Fruit fly (Drosophila melanogaster): ENCODE measurements around the gene CG9231.

The CG9231 gene

DNA sequence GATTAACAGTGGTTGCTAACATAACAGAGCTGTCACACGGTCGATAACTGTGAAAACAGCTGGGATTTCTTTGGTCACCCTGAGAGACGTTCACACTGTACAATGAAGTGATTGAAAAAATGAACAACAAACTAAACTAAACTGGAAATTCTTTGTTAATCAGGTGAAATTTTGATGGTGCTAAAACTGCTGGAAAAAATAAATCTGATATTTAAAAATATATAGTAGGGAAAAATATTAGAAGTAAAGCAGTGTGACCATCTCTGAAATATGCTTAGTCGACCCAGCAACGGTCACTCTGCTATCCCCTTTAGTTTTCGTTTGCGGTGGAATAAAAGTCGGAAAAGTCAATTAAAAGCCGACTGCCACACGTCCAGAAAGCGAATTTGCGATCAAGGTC, at the start of gene CG9231, which contains the start of gene CG9330 (continued):
- TF ChIP-seq zf30C (GFP tag; optimal IDR thresholded peaks at IDR 0.05), result no peak
- peak; percentile 29; the same call in 1 of the 2 replicates for TF ChIP-seq Scr (GFP tag; IDR thresholded peaks at IDR 0.05; ENCODE audit: partially characterized antibody)
- peak; percentile 18 for TF ChIP-seq pum (GFP tag; optimal IDR thresholded peaks at IDR 0.05)
- TF ChIP-seq Meics (GFP tag; optimal IDR thresholded peaks at IDR 0.05), result peak; percentile 11
- TF ChIP-seq slou (GFP tag; optimal IDR thresholded peaks at IDR 0.05), result no peak
- TF ChIP-seq pan (optimal IDR thresholded peaks at IDR 0.05), result no peak
- peak in 1 of 2 experiments; percentile 60 for TF ChIP-seq pan (GFP tag; optimal IDR thresholded peaks at IDR 0.05 in 1 of 2, IDR thresholded peaks at IDR 0.05 in 1 of 2)
- no peak for TF ChIP-seq corto (GFP tag; optimal IDR thresholded peaks at IDR 0.05)
- TF ChIP-seq nmo (GFP tag; optimal IDR thresholded peaks at IDR 0.05), result peak; percentile 55
- TF ChIP-seq pzg (GFP tag; optimal IDR thresholded peaks at IDR 0.05), result peak; percentile 75
- TF ChIP-seq CG10147 (GFP tag; optimal IDR thresholded peaks at IDR 0.05), result no peak
- peak; percentile 45 for TF ChIP-seq Xbp1 (GFP tag; optimal IDR thresholded peaks at IDR 0.05)
- TF ChIP-seq CG8290 (GFP tag; optimal IDR thresholded peaks at IDR 0.05), result peak; percentile 33
- no peak for TF ChIP-seq CG8290 (tag; optimal IDR thresholded peaks at IDR 0.05)
- TF ChIP-seq Sin3A (optimal IDR thresholded peaks at IDR 0.05), result peak; percentile 80
- peak; percentile 91 for TF ChIP-seq CG3995 (GFP tag; optimal IDR thresholded peaks at IDR 0.05)
- peak; percentile 11 to 38 for TF ChIP-seq Hr51 (GFP tag; optimal IDR thresholded peaks at IDR 0.05)
- 0 out of 2 replicates have a peak, but pooled peaks have one; percentile 9 for TF ChIP-seq Ada2b (GFP tag; IDR thresholded peaks at IDR 0.05)
- TF ChIP-seq ftz-f1 (GFP tag; optimal IDR thresholded peaks at IDR 0.05), result peak; percentile 57
- TF ChIP-seq jumu (GFP tag; optimal IDR thresholded peaks at IDR 0.05), result peak; percentile 32
- peak in 1 of 3 experiments; percentile 19 for TF ChIP-seq lola (GFP tag; optimal IDR thresholded peaks at IDR 0.05)
- peak; percentile 23 for TF ChIP-seq ind (GFP tag; optimal IDR thresholded peaks at IDR 0.05)
- TF ChIP-seq Poxn (GFP tag; IDR thresholded peaks at IDR 0.05), result no peak
- peak; percentile 76 for TF ChIP-seq gfzf (GFP tag; optimal IDR thresholded peaks at IDR 0.05)
- peak; percentile 88 for TF ChIP-seq CG17802 (tag; optimal IDR thresholded peaks at IDR 0.05)
- TF ChIP-seq phol (tag; optimal IDR thresholded peaks at IDR 0.05), result peak; percentile 44
- no peak for TF ChIP-seq Tbp (GFP tag; optimal IDR thresholded peaks at IDR 0.05)
- 0 out of 3 replicates have a peak, but pooled peaks have one; percentile 55 for TF ChIP-seq CG7357 (GFP tag; IDR thresholded peaks at IDR 0.05)
- TF ChIP-seq CG15479 (GFP tag; optimal IDR thresholded peaks at IDR 0.05), result peak; percentile 38
- TF ChIP-seq lbe (GFP tag; optimal IDR thresholded peaks at IDR 0.05), result peak; percentile 67
- peak; percentile 41 for TF ChIP-seq CG13894 (tag; optimal IDR thresholded peaks at IDR 0.05)
- TF ChIP-seq crp (GFP tag; optimal IDR thresholded peaks at IDR 0.05), result peak; percentile 39 to 88
- peak; percentile 82 for TF ChIP-seq CG12391 (tag; optimal IDR thresholded peaks at IDR 0.05)
- TF ChIP-seq Elba2 (GFP tag; optimal IDR thresholded peaks at IDR 0.05), result peak; percentile 45
- peak; percentile 85 for TF ChIP-seq CG4617 (GFP tag; optimal IDR thresholded peaks at IDR 0.05; ENCODE audit: borderline replicate concordance)
- TF ChIP-seq CG8765 (GFP tag; IDR thresholded peaks at IDR 0.05), result no peak
- peak; percentile 3 for TF ChIP-seq Dad (GFP tag; optimal IDR thresholded peaks at IDR 0.05)
- TF ChIP-seq Sry-δ (GFP tag; optimal IDR thresholded peaks at IDR 0.05), result peak; percentile 22
- no peak for TF ChIP-seq CG10654 (GFP tag; optimal IDR thresholded peaks at IDR 0.05)
- TF ChIP-seq unc-4 (GFP tag; IDR thresholded peaks at IDR 0.05; ENCODE audit: partially characterized antibody), result 0 out of 2 replicates have a peak, but pooled peaks have one; percentile 53
- TF ChIP-seq gcm (GFP tag; optimal IDR thresholded peaks at IDR 0.05), result peak; percentile 32
- peak; percentile 16 for TF ChIP-seq CG13424 (tag; optimal IDR thresholded peaks at IDR 0.05)
- peak in 1 of 2 experiments; percentile 77 for TF ChIP-seq tll (GFP tag; optimal IDR thresholded peaks at IDR 0.05)
- peak; percentile 59; the same call in 1 of the 2 replicates for TF ChIP-seq E2f2 (GFP tag; IDR thresholded peaks at IDR 0.05)
- no peak for TF ChIP-seq Usf (GFP tag; optimal IDR thresholded peaks at IDR 0.05)
- peak; percentile 2 for TF ChIP-seq mam (GFP tag; optimal IDR thresholded peaks at IDR 0.05)
- no peak for TF ChIP-seq nau (GFP tag; optimal IDR thresholded peaks at IDR 0.05)
- TF ChIP-seq Hmx (GFP tag; optimal IDR thresholded peaks at IDR 0.05), result peak; percentile 8
- peak; percentile 14 for TF ChIP-seq Bteb2 (GFP tag; optimal IDR thresholded peaks at IDR 0.05)
- TF ChIP-seq CG2129 (GFP tag; IDR thresholded peaks at IDR 0.05; ENCODE audit: partially characterized antibody), result no peak

Measured in whole organism, embryonic.